Fruit fly (Drosophila melanogaster) whole organism, embryonic: ENCODE data around the gene Etfb.
A peak's percentile ranks its signal among the peaks of the same experiment; 100 is the strongest.

Source experiments
- Abd-B ChIP-seq: fragments of 200-800 bp; sonication (Bioruptor generic); optimal IDR thresholded peaks from 2 replicates; lab custom pipeline; 2018; ENCODE audit warnings: missing biosample characterization, mild to moderate bottlenecking, missing genetic modification characterization, moderate library complexity
- Awh ChIP-seq: fragments of 200-800 bp; sonication (Bioruptor generic); IDR thresholded peaks from 2 replicates; pipeline ENCODE4, ENCODE4 v1.3.6; 2022; ENCODE audit warnings: missing biosample characterization, missing genetic modification characterization
- CG10267 ChIP-seq: fragments of 200-800 bp; sonication (Bioruptor generic); optimal IDR thresholded peaks from 2 replicates; lab custom pipeline; 2018; ENCODE audit warnings: missing biosample characterization, mild to moderate bottlenecking, missing genetic modification characterization, moderate library complexity
- CG10979 ChIP-seq: fragments of 200-800 bp; sonication (Bioruptor generic); optimal IDR thresholded peaks from 2 replicates; lab custom pipeline; 2018; ENCODE audit warnings: missing biosample characterization, mild to moderate bottlenecking, missing genetic modification characterization, moderate library complexity
- CG11560 ChIP-seq: fragments of 200-800 bp; sonication (Bioruptor generic); IDR thresholded peaks from 3 replicates; pipeline ENCODE4 v1.3.6; 2022; ENCODE audit warnings: missing biosample characterization, missing genetic modification characterization
- CG14710 ChIP-seq: fragments of 200-800 bp; sonication (Bioruptor generic); optimal IDR thresholded peaks from 3 replicates; lab custom pipeline; 2019; ENCODE audit warnings: missing biosample characterization, mild to moderate bottlenecking, missing genetic modification characterization, moderate library complexity
- CG14860 ChIP-seq: fragments of 200-800 bp; sonication (Bioruptor generic); IDR thresholded peaks from 3 replicates; pipeline ENCODE4 v1.3.6; 2022; ENCODE audit warnings: missing biosample characterization, missing genetic modification characterization; ENCODE audit not compliant: partially characterized antibody
- CG17568 ChIP-seq: fragments of 200-800 bp; sonication (Bioruptor generic); optimal IDR thresholded peaks from 2 replicates; lab custom pipeline; 2018; ENCODE audit warnings: missing biosample characterization, mild to moderate bottlenecking, missing genetic modification characterization, moderate library complexity
- CG1832 ChIP-seq: fragments of 200-800 bp; sonication (Bioruptor generic); optimal IDR thresholded peaks from 2 replicates; lab custom pipeline; 2017; ENCODE audit warnings: missing biosample characterization, mild to moderate bottlenecking, missing genetic modification characterization, inconsistent platforms
- CG18619 ChIP-seq: fragments of 200-800 bp; sonication (Bioruptor generic); optimal IDR thresholded peaks from 3 replicates; lab custom pipeline; 2017; ENCODE audit warnings: missing biosample characterization, mild to moderate bottlenecking, missing genetic modification characterization
- CG4730 ChIP-seq: fragments of 200-800 bp; sonication (Bioruptor generic); IDR thresholded peaks from 2 replicates; pipeline ENCODE4 v1.3.6; 2022; ENCODE audit warnings: missing biosample characterization, missing genetic modification characterization
- CG5245 ChIP-seq: fragments of 200-800 bp; sonication (Bioruptor generic); optimal IDR thresholded peaks from 3 replicates; lab custom pipeline; 2016; ENCODE audit warnings: missing biosample characterization, missing genetic modification characterization
- CG7987 ChIP-seq: fragments of 200-800 bp; sonication (Bioruptor generic); optimal IDR thresholded peaks from 2 replicates; lab custom pipeline; 2018; ENCODE audit warnings: missing biosample characterization, mild to moderate bottlenecking, missing genetic modification characterization, moderate library complexity
- CG8281 ChIP-seq: fragments of 200-800 bp; sonication (Bioruptor generic); optimal IDR thresholded peaks from 2 replicates; lab custom pipeline; 2018; ENCODE audit warnings: missing biosample characterization, mild to moderate bottlenecking, missing genetic modification characterization, moderate library complexity
- CG8290 ChIP-seq, 3 experiments: fragments of 200-800 bp; sonication (Bioruptor generic); optimal IDR thresholded peaks; 2 replicates each; lab custom pipeline; 2016 to 2019; ENCODE audit warnings: missing biosample characterization in 3 of 3, missing genetic modification characterization in 3 of 3, mild to moderate bottlenecking in 2 of 3, moderate library complexity in 1 of 3
- CG9609 ChIP-seq: fragments of 200-800 bp; sonication (Bioruptor generic); optimal IDR thresholded peaks from 3 replicates; lab custom pipeline; 2016; ENCODE audit warnings: missing biosample characterization, missing genetic modification characterization
- D ChIP-seq, 2 experiments: fragments of 200-800 bp in 1 of 2; fragments of >200 bp in 1 of 2; sonication (Bioruptor generic) in 1 of 2; optimal IDR thresholded peaks; 2 replicates in 1 of 2; 3 replicates in 1 of 2; lab custom pipeline; 2017; ENCODE audit warnings: mild to moderate bottlenecking in 1 of 2, missing biosample characterization in 1 of 2, missing genetic modification characterization in 1 of 2, missing genetic modification reagents in 1 of 2
- Dip3 ChIP-seq: fragments of 200-800 bp; sonication (Bioruptor generic); optimal IDR thresholded peaks from 3 replicates; lab custom pipeline; 2016; ENCODE audit warnings: missing biosample characterization, missing genetic modification characterization
- Drgx ChIP-seq: fragments of 200-800 bp; sonication (Bioruptor generic); IDR thresholded peaks from 2 replicates; pipeline ENCODE4 v1.3.6; 2022; ENCODE audit warnings: missing biosample characterization, missing genetic modification characterization
- Fer2 ChIP-seq: fragments of 200-800 bp; sonication (Bioruptor generic); optimal IDR thresholded peaks from 2 replicates; lab custom pipeline; 2018; ENCODE audit warnings: missing biosample characterization, mild to moderate bottlenecking, missing genetic modification characterization, moderate library complexity
- Fer3 ChIP-seq: fragments of 200-800 bp; sonication (Bioruptor generic); optimal IDR thresholded peaks from 2 replicates; lab custom pipeline; 2018; ENCODE audit warnings: missing biosample characterization, mild to moderate bottlenecking, missing genetic modification characterization, moderate library complexity
- Gsc ChIP-seq: fragments of 200-800 bp; sonication (Bioruptor generic); IDR thresholded peaks from 2 replicates; pipeline ENCODE4 v1.3.6; 2022; ENCODE audit warnings: missing biosample characterization, missing genetic modification characterization
- HmgD ChIP-seq: fragments of 200-800 bp; sonication (Bioruptor generic); optimal IDR thresholded peaks from 3 replicates; lab custom pipeline; 2016; ENCODE audit warnings: missing biosample characterization, missing genetic modification characterization
- Nf-YA ChIP-seq: fragments of 200-800 bp; sonication (Bioruptor generic); IDR thresholded peaks from 2 replicates; pipeline ENCODE4 v1.3.6; 2022; ENCODE audit warnings: missing biosample characterization, missing genetic modification characterization
- NfI ChIP-seq: fragments of 200-800 bp; sonication (Bioruptor generic); optimal IDR thresholded peaks from 3 replicates; lab custom pipeline; 2018; ENCODE audit warnings: missing biosample characterization, mild to moderate bottlenecking, missing genetic modification characterization, moderate library complexity
- Rfx ChIP-seq: fragments of 200-800 bp; sonication (Bioruptor generic); IDR thresholded peaks from 2 replicates; pipeline ENCODE4 v1.3.6; 2022; ENCODE audit warnings: missing biosample characterization, missing genetic modification characterization
- Ssrp ChIP-seq: fragments of 200-800 bp; sonication (Bioruptor generic); optimal IDR thresholded peaks from 2 replicates; lab custom pipeline; 2018; ENCODE audit warnings: missing biosample characterization, mild to moderate bottlenecking, missing genetic modification characterization, moderate library complexity
- Usf ChIP-seq: fragments of 200-800 bp; sonication (Bioruptor generic); optimal IDR thresholded peaks from 2 replicates; lab custom pipeline; 2017; ENCODE audit warnings: missing genotype, missing biosample characterization, missing genetic modification characterization
- ac ChIP-seq: fragments of 200-800 bp; sonication (Bioruptor generic); optimal IDR thresholded peaks from 3 replicates; lab custom pipeline; 2017; ENCODE audit warnings: missing biosample characterization, mild to moderate bottlenecking, missing genetic modification characterization
- ase ChIP-seq: fragments of 200-800 bp; sonication (Bioruptor generic); IDR thresholded peaks from 3 replicates; pipeline ENCODE4 v1.3.6; 2022; ENCODE audit warnings: missing biosample characterization, missing genetic modification characterization
- chif ChIP-seq, 2 experiments: fragments of 200-800 bp; sonication (Bioruptor generic); optimal IDR thresholded peaks; 3 replicates each; lab custom pipeline; 2016; ENCODE audit warnings: missing biosample characterization in 2 of 2, missing genetic modification characterization in 2 of 2
- croc ChIP-seq: fragments of 200-800 bp; sonication (Bioruptor generic); conservative IDR thresholded peaks from 3 replicates; pipeline ENCODE4 v1.3.6; 2022; ENCODE audit warnings: missing biosample characterization, missing genetic modification characterization
- crol ChIP-seq: fragments of 200-800 bp; sonication (Bioruptor generic); IDR thresholded peaks from 2 replicates; pipeline ENCODE4 v1.3.6; 2022; ENCODE audit warnings: missing biosample characterization, missing genetic modification characterization
- en ChIP-seq: fragments of 200-800 bp; sonication (Bioruptor generic); optimal IDR thresholded peaks from 2 replicates; lab custom pipeline; 2016; ENCODE audit warnings: missing biosample characterization, missing genetic modification characterization
- kah ChIP-seq: fragments of 200-800 bp; sonication (Bioruptor generic); optimal IDR thresholded peaks from 2 replicates; lab custom pipeline; 2018; ENCODE audit warnings: missing biosample characterization, mild to moderate bottlenecking, missing genetic modification characterization
- lmd ChIP-seq: fragments of 200-800 bp; sonication (Bioruptor generic); IDR thresholded peaks from 2 replicates; pipeline ENCODE4 v1.3.6; 2022; ENCODE audit warnings: missing biosample characterization, missing genetic modification characterization
- pb ChIP-seq: fragments of 200-800 bp; sonication (Bioruptor generic); optimal IDR thresholded peaks from 3 replicates; lab custom pipeline; 2016; ENCODE audit warnings: missing biosample characterization, missing genetic modification characterization
- sima ChIP-seq: fragments of 200-800 bp; sonication (Bioruptor generic); optimal IDR thresholded peaks from 2 replicates; lab custom pipeline; 2016; ENCODE audit warnings: missing biosample characterization, missing genetic modification characterization
- sob ChIP-seq: fragments of 200-800 bp; sonication (Bioruptor generic); IDR thresholded peaks from 2 replicates; pipeline ENCODE4 v1.3.6; 2022; ENCODE audit warnings: missing biosample characterization, missing genetic modification characterization
- trem ChIP-seq: fragments of 200-800 bp; optimal IDR thresholded peaks from 3 replicates; lab custom pipeline; 2019; ENCODE audit warnings: missing biosample characterization, mild to moderate bottlenecking, missing genetic modification characterization, moderate library complexity
- ttk ChIP-seq: fragments of 200-800 bp; sonication (Bioruptor generic); IDR thresholded peaks from 2 replicates; pipeline ENCODE4 v2.1.2; 2022; ENCODE audit warnings: missing biosample characterization, missing genetic modification characterization
- vvl ChIP-seq: fragments of 200-800 bp; sonication (Bioruptor generic); IDR thresholded peaks from 2 replicates; pipeline ENCODE4 v1.3.6; 2022; ENCODE audit warnings: missing biosample characterization, missing genetic modification characterization

The Etfb gene

dm6 chr3R:29839707-29840311 lies 37.1 kb upstream of the Etfb start:
- TF ChIP-seq CG10267 (no peak), NfI (GFP tag; lab: Kevin White, UChicago) (no peak), D (optimal IDR thresholded peaks at IDR 0.05; lab: Kevin White, UChicago) (no peak), D (GFP tag; optimal IDR thresholded peaks at IDR 0.05; lab: Kevin White, UChicago) (no peak), ase (GFP tag; lab: Robert Waterston, UW) (no peak), ttk (GFP tag; lab: Robert Waterston, UW) (no peak), CG9609 (GFP tag; lab: Kevin White, UChicago) (no peak), pb (GFP tag; lab: Kevin White, UChicago) (no peak), sob (GFP tag; lab: Robert Waterston, UW) (no peak), crol (GFP tag; lab: Robert Waterston, UW) (no peak), Fer2 (tag; lab: Kevin White, UChicago) (no peak), HmgD (GFP tag; lab: Kevin White, UChicago) (no peak), Dip3 (no peak), CG7987 (no peak), kah (GFP tag; lab: Kevin White, UChicago) (no peak)

- TF ChIP-seq Fer3 (no peak), Usf (GFP tag; lab: Kevin White, UChicago) (no peak), croc (no peak), CG10979 (peak; percentile 0), ac (no peak)
These were observed 36.0 kb upstream of the Etfb start for dm6 chr3R:29838751-29839150.

dm6 chr3R:29837771-29838170 lies 35.0 kb upstream of the Etfb start:
- TF ChIP-seq vvl (GFP tag; lab: Robert Waterston, UW): peak; percentile 56; the same call in 1 of the 2 replicates
- TF ChIP-seq Drgx (GFP tag; lab: Robert Waterston, UW): peak; percentile 59
- no peak for TF ChIP-seq Nf-YA (GFP tag; lab: Robert Waterston, UW)
- TF ChIP-seq trem (tag; lab: Kevin White, UChicago): no peak
- TF ChIP-seq, all 482 proteins: peak for 2

dm6 chr3R:29836188-29836587 lies 33.4 kb upstream of the Etfb start, which contains the start of gene CG42592:
TSS of gene CG42592 (minus strand) at chr3R:29836288.
- TF ChIP-seq D (optimal IDR thresholded peaks at IDR 0.05; lab: Kevin White, UChicago) (no peak), D (GFP tag; optimal IDR thresholded peaks at IDR 0.05; lab: Kevin White, UChicago) (no peak), Awh (GFP tag; lab: Robert Waterston, UW) (no peak), en (GFP tag; lab: Kevin White, UChicago) (no peak), chif (GFP tag; optimal IDR thresholded peaks at IDR 0.05; lab: Kevin White, UChicago) (no peak)

dm6 chr3R:29835710-29836049 lies 32.9 kb upstream of the Etfb start, which contains the start of gene Prtl99C:
TSS of gene Prtl99C (plus strand) at chr3R:29835950.
- TF ChIP-seq CG14710 (tag; lab: Kevin White, UChicago) (no peak), CG8290 (GFP tag; optimal IDR thresholded peaks at IDR 0.05; lab: Kevin White, UChicago) (no peak), CG8290 (tag; optimal IDR thresholded peaks at IDR 0.05; lab: Kevin White, UChicago) (no peak), CG1832 (GFP tag; lab: Kevin White, UChicago) (no peak), CG8281 (tag; lab: Kevin White, UChicago) (no peak), CG18619 (GFP tag; lab: Kevin White, UChicago) (no peak), CG5245 (GFP tag; lab: Kevin White, UChicago) (no peak), sima (GFP tag; lab: Kevin White, UChicago) (no peak), CG17568 (no peak), Abd-B (GFP tag; lab: Kevin White, UChicago) (no peak), Ssrp (tag; lab: Kevin White, UChicago) (no peak), trem (tag; lab: Kevin White, UChicago) (no peak), CG11560 (tag; lab: Robert Waterston, UW) (no peak), lmd (GFP tag; lab: Robert Waterston, UW) (no peak), Gsc (no peak), Rfx (GFP tag; lab: Robert Waterston, UW) (no peak), CG14860 (GFP tag; lab: Robert Waterston, UW) (no peak), CG4730 (GFP tag; lab: Robert Waterston, UW) (no peak)
